Worm (Caenorhabditis elegans) whole organism, L3 larva: ENCODE data around the gene F22B3.5.

Source experiments
- R02D3.7 ChIP-seq: fragments of 150-350 bp; optimal IDR thresholded peaks from 2 replicates; lab custom pipeline; 2014; ENCODE audit warnings: missing biosample characterization, missing genetic modification characterization
- aly-2 ChIP-seq: fragments of 150-350 bp; optimal IDR thresholded peaks from 2 replicates; lab custom pipeline; 2014; ENCODE audit warnings: missing biosample characterization, missing genetic modification characterization
- ama-1 ChIP-seq: fragments of 150-350 bp; optimal IDR thresholded peaks from 2 replicates; lab custom pipeline; 2018
- ceh-82 ChIP-seq: fragments of 150-350 bp; optimal IDR thresholded peaks from 2 replicates; lab custom pipeline; 2014; ENCODE audit warnings: missing biosample characterization, missing genetic modification characterization
- elt-2 ChIP-seq: sonication (generic microtip); optimal IDR thresholded peaks from 2 replicates; lab custom pipeline; 2016; ENCODE audit warnings: missing genetic modification reagents, mild to moderate bottlenecking, missing genetic modification characterization, missing compliant biosample characterization
- fos-1 ChIP-seq: fragments of 150-350 bp; optimal IDR thresholded peaks from 2 replicates; lab custom pipeline; 2014; ENCODE audit warnings: missing biosample characterization, missing genetic modification characterization
- lin-15B ChIP-seq: fragments of 150-350 bp; optimal IDR thresholded peaks from 2 replicates; lab custom pipeline; 2014; ENCODE audit warnings: missing biosample characterization, missing genetic modification characterization
- lin-39 ChIP-seq: fragments of 150-350 bp; optimal IDR thresholded peaks from 2 replicates; lab custom pipeline; 2018; ENCODE audit warnings: missing biosample characterization, missing genetic modification reagents, missing genetic modification characterization
- nhr-11 ChIP-seq: fragments of 150-350 bp; optimal IDR thresholded peaks from 2 replicates; lab custom pipeline; 2014; ENCODE audit warnings: missing biosample characterization, missing genetic modification characterization
- nhr-237 ChIP-seq: fragments of 150-350 bp; optimal IDR thresholded peaks from 2 replicates; lab custom pipeline; 2014; ENCODE audit warnings: missing biosample characterization, missing genetic modification characterization
- unc-39 ChIP-seq: sonication (generic microtip); optimal IDR thresholded peaks from 4 replicates; lab custom pipeline; 2017; ENCODE audit warnings: missing biosample characterization, missing genetic modification characterization
- unc-62 ChIP-seq: fragments of 150-350 bp; sonication (generic microtip); optimal IDR thresholded peaks from 4 replicates; lab custom pipeline; 2014; ENCODE audit warnings: missing biosample characterization, missing genetic modification reagents, missing genetic modification characterization

- TF ChIP-seq unc-62 (GFP tag; lab: Kevin White, UChicago) (no peak), elt-2 (tag; lab: Kevin White, UChicago) (no peak), lin-39 (no peak), unc-39 (tag; lab: Kevin White, UChicago) (no peak), ama-1 (lab: Kevin White, UChicago) (no peak), lin-15B (tag; lab: Kevin White, UChicago) (no peak), nhr-11 (tag; lab: Kevin White, UChicago) (no peak), fos-1 (tag; lab: Kevin White, UChicago) (no peak), aly-2 (tag; lab: Kevin White, UChicago) (no peak), ceh-82 (no peak), R02D3.7 (tag; lab: Kevin White, UChicago) (no peak), nhr-237 (tag; lab: Kevin White, UChicago) (no peak)
Measured at ce11 chrIV:11377439-11377838, 39.2 kb downstream of the F22B3.5 start.
